Fruit fly (Drosophila melanogaster) whole organism, embryonic: ENCODE results near the gene Cap-D3.

Experiments used
- Abd-B ChIP-seq: fragments of 200-800 bp; sonication (Bioruptor generic); optimal IDR thresholded peaks from 2 replicates; lab custom pipeline; 2018; ENCODE audit warnings: missing biosample characterization, mild to moderate bottlenecking, missing genetic modification characterization, moderate library complexity
- Asciz ChIP-seq: fragments of 200-800 bp; sonication (Bioruptor generic); optimal IDR thresholded peaks from 2 replicates; lab custom pipeline; 2017; ENCODE audit warnings: missing biosample characterization, mild to moderate bottlenecking, missing genetic modification characterization, missing genetic modification reagents
- Awh ChIP-seq: fragments of 200-800 bp; sonication (Bioruptor generic); IDR thresholded peaks from 2 replicates; pipeline ENCODE4, ENCODE4 v1.3.6; 2022; ENCODE audit warnings: missing biosample characterization, missing genetic modification characterization
- CG12104 ChIP-seq: fragments of 200-800 bp; sonication (Bioruptor generic); optimal IDR thresholded peaks from 3 replicates; lab custom pipeline; 2016; ENCODE audit warnings: missing biosample characterization, missing genetic modification characterization
- CG13123 ChIP-seq: fragments of 200-800 bp; sonication (Bioruptor generic); optimal IDR thresholded peaks from 2 replicates; lab custom pipeline; 2016; ENCODE audit warnings: missing biosample characterization, missing genetic modification characterization
- CG14441 ChIP-seq: fragments of 200-800 bp; sonication (Bioruptor generic); IDR thresholded peaks from 2 replicates; pipeline ENCODE4 v1.3.6; 2022; ENCODE audit warnings: missing biosample characterization, missing genetic modification characterization
- CG15479 ChIP-seq: fragments of 200-800 bp; sonication (Bioruptor generic); optimal IDR thresholded peaks from 3 replicates; lab custom pipeline; 2019; ENCODE audit warnings: missing biosample characterization, mild to moderate bottlenecking, missing genetic modification characterization, moderate library complexity
- CG15601 ChIP-seq: fragments of 200-800 bp; sonication (Bioruptor generic); optimal IDR thresholded peaks from 3 replicates; lab custom pipeline; 2019; ENCODE audit warnings: missing biosample characterization, mild to moderate bottlenecking, missing genetic modification characterization, moderate library complexity
- CG16863 ChIP-seq: fragments of 200-800 bp; sonication (Bioruptor generic); optimal IDR thresholded peaks from 3 replicates; lab custom pipeline; 2016; ENCODE audit warnings: missing biosample characterization, missing genetic modification characterization
- CG17802 ChIP-seq: fragments of 200-800 bp; sonication (Bioruptor generic); optimal IDR thresholded peaks from 2 replicates; lab custom pipeline; 2018; ENCODE audit warnings: missing biosample characterization, mild to moderate bottlenecking, missing genetic modification characterization, moderate library complexity
- CG17912 ChIP-seq: fragments of 200-800 bp; sonication (Bioruptor generic); optimal IDR thresholded peaks from 2 replicates; lab custom pipeline; 2018; ENCODE audit warnings: missing biosample characterization, mild to moderate bottlenecking, missing genetic modification characterization
- CG18262 ChIP-seq: fragments of 200-800 bp; optimal IDR thresholded peaks from 3 replicates; lab custom pipeline; 2019; ENCODE audit warnings: missing biosample characterization, mild to moderate bottlenecking, missing genetic modification characterization, moderate library complexity
- CG2202 ChIP-seq: fragments of 200-800 bp; sonication (Bioruptor generic); optimal IDR thresholded peaks from 2 replicates; lab custom pipeline; 2018; ENCODE audit warnings: missing biosample characterization, mild to moderate bottlenecking, missing genetic modification characterization
- CG5245 ChIP-seq: fragments of 200-800 bp; sonication (Bioruptor generic); optimal IDR thresholded peaks from 3 replicates; lab custom pipeline; 2016; ENCODE audit warnings: missing biosample characterization, missing genetic modification characterization
- CG6654 ChIP-seq: fragments of 200-800 bp; sonication (Bioruptor generic); optimal IDR thresholded peaks from 2 replicates; lab custom pipeline; 2017; ENCODE audit warnings: missing biosample characterization, mild to moderate bottlenecking, missing genetic modification characterization
- CG8924 ChIP-seq: fragments of 200-800 bp; optimal IDR thresholded peaks from 3 replicates; lab custom pipeline; 2019; ENCODE audit warnings: missing biosample characterization, mild to moderate bottlenecking, missing genetic modification characterization, moderate library complexity
- CG9437 ChIP-seq: fragments of 200-800 bp; sonication (Bioruptor generic); optimal IDR thresholded peaks from 2 replicates; lab custom pipeline; 2018; ENCODE audit warnings: missing biosample characterization, mild to moderate bottlenecking, missing genetic modification characterization
- CG9609 ChIP-seq: fragments of 200-800 bp; sonication (Bioruptor generic); optimal IDR thresholded peaks from 3 replicates; lab custom pipeline; 2016; ENCODE audit warnings: missing biosample characterization, missing genetic modification characterization
- CG9727 ChIP-seq: fragments of 200-800 bp; sonication (Bioruptor generic); optimal IDR thresholded peaks from 3 replicates; lab custom pipeline; 2017; ENCODE audit warnings: missing biosample characterization, mild to moderate bottlenecking, missing genetic modification characterization
- D ChIP-seq, 2 experiments: fragments of 200-800 bp in 1 of 2; fragments of >200 bp in 1 of 2; sonication (Bioruptor generic) in 1 of 2; optimal IDR thresholded peaks; 2 replicates in 1 of 2; 3 replicates in 1 of 2; lab custom pipeline; 2017; ENCODE audit warnings: mild to moderate bottlenecking in 1 of 2, missing biosample characterization in 1 of 2, missing genetic modification characterization in 1 of 2, missing genetic modification reagents in 1 of 2
- Dll ChIP-seq: fragments of 200-800 bp; sonication (Bioruptor generic); IDR thresholded peaks from 4 replicates; pipeline ENCODE4 v1.3.6; 2022; ENCODE audit warnings: missing biosample characterization, missing genetic modification characterization; ENCODE audit not compliant: partially characterized antibody
- Hsf ChIP-seq: fragments of 200-800 bp; sonication (Bioruptor generic); optimal IDR thresholded peaks from 3 replicates; lab custom pipeline; 2016; ENCODE audit warnings: missing biosample characterization, missing genetic modification characterization
- Lim3 ChIP-seq: fragments of 200-800 bp; sonication (Bioruptor generic); IDR thresholded peaks from 2 replicates; pipeline ENCODE4 v1.3.6; 2022; ENCODE audit warnings: missing biosample characterization, missing genetic modification characterization
- MTF-1 ChIP-seq: fragments of 200-800 bp; sonication (Bioruptor generic); optimal IDR thresholded peaks from 2 replicates; lab custom pipeline; 2018; ENCODE audit warnings: missing biosample characterization, mild to moderate bottlenecking, missing genetic modification characterization, borderline replicate concordance
- Max ChIP-seq: fragments of 200-800 bp; sonication (Bioruptor generic); optimal IDR thresholded peaks from 2 replicates; lab custom pipeline; 2016; ENCODE audit warnings: missing biosample characterization, mild to moderate bottlenecking, missing genetic modification characterization
- Nf-YA ChIP-seq: fragments of 200-800 bp; sonication (Bioruptor generic); IDR thresholded peaks from 2 replicates; pipeline ENCODE4 v1.3.6; 2022; ENCODE audit warnings: missing biosample characterization, missing genetic modification characterization
- NfI ChIP-seq: fragments of 200-800 bp; sonication (Bioruptor generic); optimal IDR thresholded peaks from 3 replicates; lab custom pipeline; 2018; ENCODE audit warnings: missing biosample characterization, mild to moderate bottlenecking, missing genetic modification characterization, moderate library complexity
- Opbp ChIP-seq: fragments of 200-800 bp; sonication (Bioruptor generic); IDR thresholded peaks from 3 replicates; pipeline ENCODE4 v1.3.6; 2022; ENCODE audit warnings: missing biosample characterization, missing genetic modification characterization; ENCODE audit not compliant: partially characterized antibody
- PHDP ChIP-seq: fragments of 200-800 bp; sonication (Bioruptor generic); optimal IDR thresholded peaks from 3 replicates; lab custom pipeline; 2018; ENCODE audit warnings: missing biosample characterization, mild to moderate bottlenecking, missing genetic modification characterization, moderate library complexity
- Ptx1 ChIP-seq: fragments of 200-800 bp; sonication (Bioruptor generic); IDR thresholded peaks from 2 replicates; pipeline ENCODE4 v1.3.6; 2022; ENCODE audit warnings: missing biosample characterization, missing genetic modification characterization
- Sry-β ChIP-seq: fragments of 200-800 bp; sonication (Bioruptor generic); optimal IDR thresholded peaks from 2 replicates; lab custom pipeline; 2018; ENCODE audit warnings: missing biosample characterization, mild to moderate bottlenecking, missing genetic modification characterization, moderate library complexity
- az2 ChIP-seq: fragments of 200-800 bp; sonication (Bioruptor generic); optimal IDR thresholded peaks from 3 replicates; lab custom pipeline; 2016; ENCODE audit warnings: missing biosample characterization, missing genetic modification characterization
- cas ChIP-seq: fragments of 200-800 bp; sonication (Bioruptor generic); IDR thresholded peaks from 2 replicates; pipeline ENCODE4 v1.3.6; 2022; ENCODE audit warnings: missing biosample characterization, missing genetic modification characterization
- eyg ChIP-seq: fragments of 200-800 bp; sonication (Bioruptor generic); optimal IDR thresholded peaks from 3 replicates; lab custom pipeline; 2016; ENCODE audit warnings: missing biosample characterization, missing genetic modification characterization
- knrl ChIP-seq: fragments of 200-800 bp; sonication (Bioruptor generic); IDR thresholded peaks from 3 replicates; pipeline ENCODE4 v1.3.6; 2022; ENCODE audit warnings: missing biosample characterization, missing genetic modification characterization; ENCODE audit not compliant: partially characterized antibody
- lmd ChIP-seq: fragments of 200-800 bp; sonication (Bioruptor generic); IDR thresholded peaks from 2 replicates; pipeline ENCODE4 v1.3.6; 2022; ENCODE audit warnings: missing biosample characterization, missing genetic modification characterization
- lola ChIP-seq, 3 experiments: fragments of >200 bp in 2 of 3; fragments of 200-800 bp in 1 of 3; sonication (Bioruptor generic) in 1 of 3; optimal IDR thresholded peaks; 2 replicates each; lab custom pipeline; 2017 to 2019; ENCODE audit warnings: missing biosample characterization in 3 of 3, missing genetic modification characterization in 3 of 3, mild to moderate bottlenecking in 1 of 3, moderate library complexity in 1 of 3
- nerfin-2 ChIP-seq: fragments of 200-800 bp; sonication (Bioruptor generic); IDR thresholded peaks from 2 replicates; pipeline ENCODE4 v1.3.6; 2022; ENCODE audit warnings: missing biosample characterization, missing genetic modification characterization; ENCODE audit not compliant: partially characterized antibody
- pho ChIP-seq: fragments of 200-800 bp; sonication (Bioruptor generic); optimal IDR thresholded peaks from 2 replicates; lab custom pipeline; 2016; ENCODE audit warnings: missing biosample characterization, missing genetic modification characterization
- phol ChIP-seq: fragments of 200-800 bp; sonication (Bioruptor generic); optimal IDR thresholded peaks from 3 replicates; lab custom pipeline; 2018; ENCODE audit warnings: missing biosample characterization, mild to moderate bottlenecking, missing genetic modification characterization, moderate library complexity
- repo ChIP-seq: fragments of 200-800 bp; sonication (Bioruptor generic); optimal IDR thresholded peaks from 2 replicates; lab custom pipeline; 2016; ENCODE audit warnings: missing biosample characterization, missing genetic modification characterization
- run ChIP-seq: fragments of 200-800 bp; sonication (Bioruptor generic); optimal IDR thresholded peaks from 3 replicates; lab custom pipeline; 2018; ENCODE audit warnings: missing biosample characterization, mild to moderate bottlenecking, missing genetic modification characterization
- shn ChIP-seq: fragments of 200-800 bp; sonication (Bioruptor generic); optimal IDR thresholded peaks from 3 replicates; lab custom pipeline; 2016; ENCODE audit warnings: missing biosample characterization, missing genetic modification characterization
- sima ChIP-seq: fragments of 200-800 bp; sonication (Bioruptor generic); optimal IDR thresholded peaks from 2 replicates; lab custom pipeline; 2016; ENCODE audit warnings: missing biosample characterization, missing genetic modification characterization
- sug ChIP-seq: fragments of 200-800 bp; optimal IDR thresholded peaks from 2 replicates; lab custom pipeline; 2019; ENCODE audit warnings: missing biosample characterization, mild to moderate bottlenecking, missing genetic modification characterization, moderate library complexity
- tio ChIP-seq: fragments of 200-800 bp; sonication (Bioruptor generic); optimal IDR thresholded peaks from 2 replicates; lab custom pipeline; 2017; ENCODE audit warnings: missing biosample characterization, missing genetic modification characterization, inconsistent platforms
- tup ChIP-seq: fragments of 200-800 bp; sonication (Bioruptor generic); optimal IDR thresholded peaks from 2 replicates; lab custom pipeline; 2016; ENCODE audit warnings: missing biosample characterization, mild to moderate bottlenecking, missing genetic modification characterization, moderate library complexity
- wdn ChIP-seq: fragments of 200-800 bp; sonication (Bioruptor generic); IDR thresholded peaks from 2 replicates; pipeline ENCODE4 v1.3.6; 2022; ENCODE audit warnings: missing biosample characterization, missing genetic modification characterization
- zfh1 ChIP-seq: fragments of 200-800 bp; sonication (Bioruptor generic); IDR thresholded peaks from 3 replicates; pipeline ENCODE4 v1.3.6; 2022; ENCODE audit warnings: missing biosample characterization, missing genetic modification characterization

Gene Cap-D3

dm6 chr2L:5542944-5543515 is 17.3 kb downstream of the Cap-D3 start (continued):
- TF ChIP-seq eyg (GFP tag; lab: Kevin White, UChicago) (no peak), sima (no peak), Abd-B (GFP tag; lab: Kevin White, UChicago) (no peak), Asciz (no peak), CG9437 (GFP tag; lab: Kevin White, UChicago) (peak; percentile 4), nerfin-2 (no peak), CG14441 (GFP tag; lab: Robert Waterston, UW) (peak; percentile 65), CG9609 (GFP tag; lab: Kevin White, UChicago) (peak; percentile 43), CG13123 (GFP tag; lab: Kevin White, UChicago) (no peak), Dll (GFP tag; lab: Robert Waterston, UW) (0 out of 4 replicates have a peak, but pooled peaks have one; percentile 9), CG15601 (tag; lab: Kevin White, UChicago) (no peak), CG8924 (tag; lab: Kevin White, UChicago) (peak; percentile 43), Lim3 (GFP tag; lab: Robert Waterston, UW) (no peak), lmd (GFP tag; lab: Robert Waterston, UW) (peak; percentile 38; the same call in 1 of the 2 replicates), sug (tag; lab: Kevin White, UChicago) (peak; percentile 26), MTF-1 (GFP tag; lab: Kevin White, UChicago) (no peak), lola (GFP tag; optimal IDR thresholded peaks at IDR 0.05; lab: Kevin White, UChicago) (no peak), CG15479 (peak; percentile 9), wdn (GFP tag; lab: Robert Waterston, UW) (peak; percentile 60), pho (GFP tag; lab: Kevin White, UChicago) (peak; percentile 38), Ptx1 (GFP tag; lab: Robert Waterston, UW) (peak; percentile 69), knrl (GFP tag; lab: Robert Waterston, UW) (no peak), shn (GFP tag; lab: Kevin White, UChicago) (peak; percentile 54), CG5245 (GFP tag; lab: Kevin White, UChicago) (no peak), CG18262 (tag; lab: Kevin White, UChicago) (peak; percentile 36), CG17802 (tag; lab: Kevin White, UChicago) (no peak), tio (no peak), run (tag; lab: Kevin White, UChicago) (no peak), CG12104 (no peak), CG2202 (tag; lab: Kevin White, UChicago) (no peak), tup (no peak), CG9727 (GFP tag; lab: Kevin White, UChicago) (peak; percentile 53), Opbp (GFP tag; lab: Robert Waterston, UW) (0 out of 3 replicates have a peak, but pooled peaks have one; percentile 6), phol (tag; lab: Kevin White, UChicago) (no peak), Max (GFP tag; lab: Kevin White, UChicago) (peak; percentile 1), CG17912 (no peak), NfI (GFP tag; lab: Kevin White, UChicago) (peak; percentile 45), Hsf (peak; percentile 55), Sry-β (GFP tag; lab: Kevin White, UChicago) (no peak), repo (GFP tag; lab: Kevin White, UChicago) (no peak), az2 (GFP tag; lab: Kevin White, UChicago) (peak; percentile 37), CG6654 (GFP tag; lab: Kevin White, UChicago) (no peak), zfh1 (GFP tag; lab: Robert Waterston, UW) (peak; percentile 76; the same call in 2 of the 3 replicates), CG16863 (GFP tag; lab: Kevin White, UChicago) (peak; percentile 36), Awh (GFP tag; lab: Robert Waterston, UW) (peak; percentile 59), D (optimal IDR thresholded peaks at IDR 0.05; lab: Kevin White, UChicago) (no peak), D (GFP tag; optimal IDR thresholded peaks at IDR 0.05; lab: Kevin White, UChicago) (no peak), Nf-YA (no peak), PHDP (peak; percentile 57), cas (GFP tag; lab: Robert Waterston, UW) (peak; percentile 36; the same call in 1 of the 2 replicates)
